Fruit fly (Drosophila melanogaster) Kc167 (cell line): ENCODE measurements around the gene Est-P.

Experiments
- Myc ChIP-seq: fragments of >200 bp; optimal IDR thresholded peaks from 2 replicates; lab custom pipeline; 2017; ENCODE audit warnings: missing external identifiers
- h ChIP-seq: fragments of >200 bp; optimal IDR thresholded peaks from 3 replicates; lab custom pipeline; 2018; ENCODE audit warnings: missing external identifiers
- psq ChIP-seq: fragments of >200 bp; optimal IDR thresholded peaks from 2 replicates; lab custom pipeline; 2017; ENCODE audit warnings: missing external identifiers

- TF ChIP-seq Myc (no peak), h (no peak), psq (no peak)
Measured at dm6 chr3L:12163693-12164092, 26.8 kb upstream of the Est-P start, which contains the start of gene CG9760.
